Fruit fly (Drosophila melanogaster) whole organism, adult: ENCODE data around the gene Tsr1.

Experiments
- CG12768 ChIP-seq: fragments of 200-800 bp; sonication (Bioruptor generic); optimal IDR thresholded peaks from 2 replicates; lab custom pipeline; 2017; ENCODE audit warnings: missing biosample characterization, missing genetic modification characterization, mild to moderate bottlenecking, moderate library complexity, missing genetic modification reagents
- cnc ChIP-seq, 2 experiments: fragments of >200 bp; optimal IDR thresholded peaks; 2 replicates each; lab custom pipeline; 2017
- toe ChIP-seq: fragments of 200-800 bp; sonication (Bioruptor generic); optimal IDR thresholded peaks from 2 replicates; lab custom pipeline; 2016; ENCODE audit warnings: missing biosample characterization, missing genetic modification characterization

- TF ChIP-seq CG12768 (GFP tag; lab: Kevin White, UChicago), result no peak
- TF ChIP-seq cnc (optimal IDR thresholded peaks at IDR 0.05; lab: Kevin White, UChicago), result no peak
- TF ChIP-seq toe (GFP tag; lab: Kevin White, UChicago), result no peak
These were observed 15.1 kb upstream of the Tsr1 start for dm6 chr3L:21319957-21320356.
